Fruit fly (Drosophila melanogaster) whole organism, adult: Measurements from ENCODE around the gene CG31550.

Source experiments
- CG11617 ChIP-seq: fragments of 200-800 bp; sonication (Bioruptor generic); optimal IDR thresholded peaks from 2 replicates; lab custom pipeline; 2017; ENCODE audit warnings: mild to moderate bottlenecking, missing biosample characterization, missing genetic modification reagents, missing genetic modification characterization
- CG12768 ChIP-seq: fragments of 200-800 bp; sonication (Bioruptor generic); optimal IDR thresholded peaks from 2 replicates; lab custom pipeline; 2017; ENCODE audit warnings: missing biosample characterization, missing genetic modification characterization, mild to moderate bottlenecking, moderate library complexity, missing genetic modification reagents
- CG14711 ChIP-seq: fragments of 200-800 bp; sonication (Bioruptor generic); optimal IDR thresholded peaks from 2 replicates; lab custom pipeline; 2018; ENCODE audit warnings: missing biosample characterization, mild to moderate bottlenecking, missing genetic modification characterization, moderate library complexity
- CG1620 ChIP-seq: fragments of 200-800 bp; sonication (Bioruptor generic); optimal IDR thresholded peaks from 2 replicates; lab custom pipeline; 2016; ENCODE audit warnings: missing biosample characterization, missing genetic modification characterization
- CG33017 ChIP-seq: fragments of 200-800 bp; sonication (Bioruptor generic); optimal IDR thresholded peaks from 2 replicates; lab custom pipeline; 2018; ENCODE audit warnings: missing biosample characterization, mild to moderate bottlenecking, missing genetic modification characterization, moderate library complexity
- CG5204 ChIP-seq: fragments of 200-800 bp; sonication (Bioruptor generic); optimal IDR thresholded peaks from 2 replicates; lab custom pipeline; 2016; ENCODE audit warnings: missing biosample characterization, missing genetic modification characterization
- CG7045 ChIP-seq: fragments of 200-800 bp; sonication (Bioruptor generic); optimal IDR thresholded peaks from 2 replicates; lab custom pipeline; 2017; ENCODE audit warnings: missing biosample characterization, mild to moderate bottlenecking, missing genetic modification characterization
- CG7101 ChIP-seq: fragments of 200-800 bp; sonication (Bioruptor generic); optimal IDR thresholded peaks from 2 replicates; lab custom pipeline; 2018; ENCODE audit warnings: missing biosample characterization, mild to moderate bottlenecking, missing genetic modification characterization, moderate library complexity
- Clk ChIP-seq: fragments of 200-800 bp; sonication (Bioruptor generic); optimal IDR thresholded peaks from 2 replicates; lab custom pipeline; 2017; ENCODE audit warnings: missing biosample characterization, missing genetic modification characterization
- Crg-1 ChIP-seq: fragments of 200-800 bp; sonication (Bioruptor generic); optimal IDR thresholded peaks from 2 replicates; lab custom pipeline; 2016; ENCODE audit warnings: missing biosample characterization, missing genetic modification characterization
- Hr96 ChIP-seq: fragments of 200-800 bp; sonication (Bioruptor generic); optimal IDR thresholded peaks from 2 replicates; lab custom pipeline; 2016; ENCODE audit warnings: missing biosample characterization, missing genetic modification characterization
- Mnt ChIP-seq: fragments of 200-800 bp; sonication (Bioruptor generic); optimal IDR thresholded peaks from 2 replicates; lab custom pipeline; 2016; ENCODE audit warnings: missing biosample characterization, mild to moderate bottlenecking, missing genetic modification characterization
- bab1 ChIP-seq: fragments of 200-800 bp; sonication (Bioruptor generic); optimal IDR thresholded peaks from 3 replicates; lab custom pipeline; 2019; ENCODE audit warnings: missing biosample characterization, mild to moderate bottlenecking, missing genetic modification characterization, moderate library complexity
- cic ChIP-seq: fragments of 200-800 bp; sonication (Bioruptor generic); optimal IDR thresholded peaks from 2 replicates; lab custom pipeline; 2017; ENCODE audit warnings: missing biosample characterization, mild to moderate bottlenecking, missing genetic modification characterization, moderate library complexity
- cnc ChIP-seq, 2 experiments: fragments of >200 bp; optimal IDR thresholded peaks; 2 replicates each; lab custom pipeline; 2017
- kay ChIP-seq: fragments of 200-800 bp; sonication (Bioruptor generic); peaks from one replicate; lab custom pipeline; 2016; ENCODE audit warnings: missing biosample characterization, missing genetic modification characterization, borderline replicate concordance
- ovo ChIP-seq: fragments of 200-800 bp; sonication (Bioruptor generic); optimal IDR thresholded peaks from 2 replicates; lab custom pipeline; 2016; ENCODE audit warnings: missing biosample characterization, missing genetic modification characterization
- pad ChIP-seq: fragments of 200-800 bp; sonication (Bioruptor generic); optimal IDR thresholded peaks from 3 replicates; lab custom pipeline; 2017; ENCODE audit warnings: missing biosample characterization, missing genetic modification characterization, mild to moderate bottlenecking, moderate library complexity, missing genetic modification reagents
- tj ChIP-seq: fragments of 200-800 bp; sonication (Bioruptor generic); optimal IDR thresholded peaks from 3 replicates; lab custom pipeline; 2017; ENCODE audit warnings: missing biosample characterization, mild to moderate bottlenecking, missing genetic modification characterization, moderate library complexity
- toe ChIP-seq: fragments of 200-800 bp; sonication (Bioruptor generic); optimal IDR thresholded peaks from 2 replicates; lab custom pipeline; 2016; ENCODE audit warnings: missing biosample characterization, missing genetic modification characterization

CG31550 gene

dm6 chr3R:5467619-5468018 is 17.7 kb upstream of the CG31550 start, which contains the start of gene POLDIP2:
TSS of gene POLDIP2 (plus strand) at chr3R:5467778.
- TF ChIP-seq CG7045 (GFP tag; lab: Kevin White, UChicago) (no peak), toe (GFP tag; lab: Kevin White, UChicago) (no peak), pad (GFP tag; lab: Kevin White, UChicago) (no peak), Mnt (GFP tag; lab: Kevin White, UChicago) (peak; percentile 37), CG11617 (GFP tag; lab: Kevin White, UChicago) (no peak)

- TF ChIP-seq CG14711 (tag; lab: Kevin White, UChicago) (peak; percentile 71), CG5204 (GFP tag; lab: Kevin White, UChicago) (no peak), Hr96 (GFP tag; lab: Kevin White, UChicago) (no peak), cic (peak; percentile 44), cnc (optimal IDR thresholded peaks at IDR 0.05; lab: Kevin White, UChicago) (no peak), CG1620 (GFP tag; lab: Kevin White, UChicago) (peak; percentile 42), pad (GFP tag; lab: Kevin White, UChicago) (peak; percentile 72), CG7101 (tag; lab: Kevin White, UChicago) (peak; percentile 84), CG33017 (peak; percentile 72), toe (GFP tag; lab: Kevin White, UChicago) (no peak), bab1 (GFP tag; lab: Kevin White, UChicago) (peak; percentile 13), Clk (no peak), CG12768 (GFP tag; lab: Kevin White, UChicago) (peak; percentile 72), ovo (peak; percentile 25), Crg-1 (GFP tag; lab: Kevin White, UChicago) (peak; percentile 73), CG11617 (GFP tag; lab: Kevin White, UChicago) (peak; percentile 76), Mnt (GFP tag; lab: Kevin White, UChicago) (peak; percentile 72), kay (GFP tag; lab: Kevin White, UChicago) (no peak), CG7045 (GFP tag; lab: Kevin White, UChicago) (peak; percentile 65)
These were observed 14.6 kb upstream of the CG31550 start, which contains the start of the genes mRpL44 and Snr1 for dm6 chr3R:5470586-5471283. TSS of gene mRpL44 (minus strand) at chr3R:5470636. TSS of gene Snr1 (plus strand) at chr3R:5470926.

- TF ChIP-seq ovo (no peak), pad (GFP tag; lab: Kevin White, UChicago) (peak; percentile 19), Hr96 (GFP tag; lab: Kevin White, UChicago) (no peak), CG5204 (GFP tag; lab: Kevin White, UChicago) (no peak), Crg-1 (GFP tag; lab: Kevin White, UChicago) (no peak), CG12768 (GFP tag; lab: Kevin White, UChicago) (peak; percentile 59), CG11617 (GFP tag; lab: Kevin White, UChicago) (peak; percentile 34), Clk (peak; percentile 29), CG14711 (tag; lab: Kevin White, UChicago) (peak; percentile 26), CG7045 (GFP tag; lab: Kevin White, UChicago) (no peak), CG7101 (tag; lab: Kevin White, UChicago) (peak; percentile 31), kay (GFP tag; lab: Kevin White, UChicago) (no peak), Mnt (GFP tag; lab: Kevin White, UChicago) (peak; percentile 28), CG1620 (GFP tag; lab: Kevin White, UChicago) (peak; percentile 39)
These were observed 10.8 kb upstream of the CG31550 start, which contains the start of the genes CG45100, HDAC3 and Hcs for dm6 chr3R:5474551-5474950. TSS of gene CG45100 (minus strand) at chr3R:5474600. TSS of gene HDAC3 (minus strand) at chr3R:5474600. TSS of gene Hcs (plus strand) at chr3R:5474899.

dm6 chr3R:5482790-5483189 is 2.6 kb upstream of the CG31550 start:
- TF ChIP-seq CG33017, result no peak
- TF ChIP-seq toe (GFP tag; lab: Kevin White, UChicago), result no peak
- TF ChIP-seq CG11617 (GFP tag; lab: Kevin White, UChicago), result no peak
- no peak for TF ChIP-seq pad (GFP tag; lab: Kevin White, UChicago)
- TF ChIP-seq kay (GFP tag; lab: Kevin White, UChicago), result no peak
- TF ChIP-seq CG7101 (tag; lab: Kevin White, UChicago), result no peak
- no peak for TF ChIP-seq bab1 (GFP tag; lab: Kevin White, UChicago)
- TF ChIP-seq cnc (optimal IDR thresholded peaks at IDR 0.05; lab: Kevin White, UChicago), result no peak
- TF ChIP-seq Crg-1 (GFP tag; lab: Kevin White, UChicago), result no peak
- TF ChIP-seq tj (GFP tag; lab: Kevin White, UChicago), result no peak
- TF ChIP-seq CG1620 (GFP tag; lab: Kevin White, UChicago), result no peak
- TF ChIP-seq cic, result no peak
- no peak for TF ChIP-seq ovo
- no peak for TF ChIP-seq Hr96 (GFP tag; lab: Kevin White, UChicago)
- TF ChIP-seq CG7045 (GFP tag; lab: Kevin White, UChicago), result no peak

dm6 chr3R:5483488-5484109 is 1.7 kb upstream of the CG31550 start, which contains the start of gene ksr:
TSS of gene ksr (minus strand) at chr3R:5483906.
- TF ChIP-seq ovo, result no peak
- no peak for TF ChIP-seq CG7045 (GFP tag; lab: Kevin White, UChicago)
- peak; percentile 36 for TF ChIP-seq CG14711 (tag; lab: Kevin White, UChicago)
- TF ChIP-seq CG5204 (GFP tag; lab: Kevin White, UChicago), result no peak
- no peak for TF ChIP-seq Mnt (GFP tag; lab: Kevin White, UChicago)
- TF ChIP-seq CG1620 (GFP tag; lab: Kevin White, UChicago), result no peak
- no peak for TF ChIP-seq cic
- TF ChIP-seq tj (GFP tag; lab: Kevin White, UChicago), result no peak
- TF ChIP-seq Hr96 (GFP tag; lab: Kevin White, UChicago), result no peak
- TF ChIP-seq bab1 (GFP tag; lab: Kevin White, UChicago), result peak; percentile 31
- peak; percentile 56 for TF ChIP-seq CG33017
- peak; percentile 70 for TF ChIP-seq CG7101 (tag; lab: Kevin White, UChicago)
- no peak for TF ChIP-seq cnc (optimal IDR thresholded peaks at IDR 0.05; lab: Kevin White, UChicago)
- TF ChIP-seq kay (GFP tag; lab: Kevin White, UChicago), result no peak
- TF ChIP-seq toe (GFP tag; lab: Kevin White, UChicago), result no peak
